Fruit fly (Drosophila melanogaster) whole organism, embryonic: ENCODE data around the gene CG34435.
A peak's percentile ranks its signal among the peaks of the same experiment; 100 is the strongest.

Experiments used
- Ada2b ChIP-seq: fragments of 200-800 bp; sonication (Bioruptor generic); IDR thresholded peaks from 2 replicates; pipeline ENCODE4 v1.3.6; 2022; ENCODE audit warnings: missing biosample characterization, missing genetic modification characterization
- CG10267 ChIP-seq: fragments of 200-800 bp; sonication (Bioruptor generic); optimal IDR thresholded peaks from 2 replicates; lab custom pipeline; 2018; ENCODE audit warnings: missing biosample characterization, mild to moderate bottlenecking, missing genetic modification characterization, moderate library complexity
- CG10543 ChIP-seq: fragments of 200-800 bp; sonication (Bioruptor generic); optimal IDR thresholded peaks from 3 replicates; lab custom pipeline; 2017; ENCODE audit warnings: missing biosample characterization, mild to moderate bottlenecking, missing genetic modification characterization, moderate library complexity
- CG11456 ChIP-seq: fragments of 200-800 bp; sonication (Bioruptor generic); IDR thresholded peaks from 3 replicates; pipeline ENCODE4 v1.3.6; 2022; ENCODE audit warnings: missing biosample characterization, missing genetic modification characterization
- CG12744 ChIP-seq: fragments of 200-800 bp; sonication (Bioruptor generic); optimal IDR thresholded peaks from 2 replicates; lab custom pipeline; 2016; ENCODE audit warnings: missing biosample characterization, missing genetic modification characterization
- CG13424 ChIP-seq: fragments of 200-800 bp; sonication (Bioruptor generic); optimal IDR thresholded peaks from 2 replicates; lab custom pipeline; 2019; ENCODE audit warnings: missing biosample characterization, mild to moderate bottlenecking, missing genetic modification characterization, moderate library complexity
- CG14014 ChIP-seq: fragments of 200-800 bp; sonication (Bioruptor generic); IDR thresholded peaks from 2 replicates; pipeline ENCODE4 v1.3.6; 2022; ENCODE audit warnings: missing biosample characterization, missing genetic modification characterization
- CG14965 ChIP-seq: fragments of 200-800 bp; sonication (Bioruptor generic); optimal IDR thresholded peaks from 2 replicates; lab custom pipeline; 2016; ENCODE audit warnings: missing biosample characterization, missing genetic modification characterization, borderline replicate concordance
- CG2202 ChIP-seq: fragments of 200-800 bp; sonication (Bioruptor generic); optimal IDR thresholded peaks from 2 replicates; lab custom pipeline; 2018; ENCODE audit warnings: missing biosample characterization, mild to moderate bottlenecking, missing genetic modification characterization
- CG3065 ChIP-seq: fragments of 200-800 bp; sonication (Bioruptor generic); optimal IDR thresholded peaks from 2 replicates; lab custom pipeline; 2016; ENCODE audit warnings: missing biosample characterization, missing genetic modification characterization
- CG31441 ChIP-seq: fragments of 200-800 bp; sonication (Bioruptor generic); IDR thresholded peaks from 2 replicates; pipeline ENCODE4 v1.3.6; 2022; ENCODE audit warnings: missing biosample characterization, missing genetic modification characterization
- CG4730 ChIP-seq: fragments of 200-800 bp; sonication (Bioruptor generic); IDR thresholded peaks from 2 replicates; pipeline ENCODE4 v1.3.6; 2022; ENCODE audit warnings: missing biosample characterization, missing genetic modification characterization
- CG7357 ChIP-seq: fragments of 200-800 bp; sonication (Bioruptor generic); IDR thresholded peaks from 3 replicates; pipeline ENCODE4 v1.3.6; 2022; ENCODE audit warnings: missing biosample characterization, missing genetic modification characterization
- CG7786 ChIP-seq: fragments of 200-800 bp; sonication (Bioruptor generic); optimal IDR thresholded peaks from 2 replicates; lab custom pipeline; 2016; ENCODE audit warnings: missing biosample characterization, missing genetic modification characterization
- CG8944 ChIP-seq: fragments of 200-800 bp; sonication (Bioruptor generic); optimal IDR thresholded peaks from 3 replicates; lab custom pipeline; 2016; ENCODE audit warnings: missing biosample characterization, missing genetic modification characterization
- CG9876 ChIP-seq: fragments of 200-800 bp; sonication (Bioruptor generic); optimal IDR thresholded peaks from 2 replicates; lab custom pipeline; 2016; ENCODE audit warnings: missing biosample characterization, missing genetic modification characterization
- D19A ChIP-seq: fragments of 200-800 bp; optimal IDR thresholded peaks from 3 replicates; lab custom pipeline; 2019; ENCODE audit warnings: missing biosample characterization, mild to moderate bottlenecking, missing genetic modification characterization, moderate library complexity
- Dek ChIP-seq: fragments of 200-800 bp; sonication (Bioruptor generic); optimal IDR thresholded peaks from 3 replicates; lab custom pipeline; 2019; ENCODE audit warnings: missing biosample characterization, mild to moderate bottlenecking, missing genetic modification characterization, moderate library complexity
- Doc3 ChIP-seq: fragments of 200-800 bp; sonication (Bioruptor generic); IDR thresholded peaks from 3 replicates; pipeline ENCODE4 v1.3.6; 2022; ENCODE audit warnings: missing biosample characterization, missing genetic modification characterization; ENCODE audit not compliant: partially characterized antibody
- Fer3 ChIP-seq: fragments of 200-800 bp; sonication (Bioruptor generic); optimal IDR thresholded peaks from 2 replicates; lab custom pipeline; 2018; ENCODE audit warnings: missing biosample characterization, mild to moderate bottlenecking, missing genetic modification characterization, moderate library complexity
- HHEX ChIP-seq: fragments of 200-800 bp; sonication (Bioruptor generic); optimal IDR thresholded peaks from 3 replicates; lab custom pipeline; 2017; ENCODE audit warnings: missing biosample characterization, mild to moderate bottlenecking, missing genetic modification characterization, missing genetic modification reagents
- HLH54F ChIP-seq: fragments of 200-800 bp; sonication (Bioruptor generic); optimal IDR thresholded peaks from 3 replicates; lab custom pipeline; 2016; ENCODE audit warnings: missing biosample characterization, missing genetic modification characterization
- Lhr ChIP-seq: fragments of 200-800 bp; sonication (Bioruptor generic); optimal IDR thresholded peaks from 3 replicates; lab custom pipeline; 2017; ENCODE audit warnings: mild to moderate bottlenecking, missing biosample characterization, missing genetic modification reagents, missing genetic modification characterization
- Mes4 ChIP-seq: fragments of 200-800 bp; sonication (Bioruptor generic); optimal IDR thresholded peaks from 2 replicates; lab custom pipeline; 2016; ENCODE audit warnings: missing biosample characterization, missing genetic modification characterization
- Myb ChIP-seq: fragments of 200-800 bp; sonication (Bioruptor generic); optimal IDR thresholded peaks from 2 replicates; lab custom pipeline; 2016; ENCODE audit warnings: missing biosample characterization, missing genetic modification characterization
- Ptx1 ChIP-seq: fragments of 200-800 bp; sonication (Bioruptor generic); IDR thresholded peaks from 2 replicates; pipeline ENCODE4 v1.3.6; 2022; ENCODE audit warnings: missing biosample characterization, missing genetic modification characterization
- aop ChIP-seq: fragments of 200-800 bp; sonication (Bioruptor generic); IDR thresholded peaks from 2 replicates; pipeline ENCODE4 v1.3.6; 2022; ENCODE audit warnings: missing biosample characterization, missing genetic modification characterization
- bab2 ChIP-seq: fragments of 200-800 bp; sonication (Bioruptor generic); optimal IDR thresholded peaks from 2 replicates; lab custom pipeline; 2016; ENCODE audit warnings: missing biosample characterization, missing genetic modification characterization
- bowl ChIP-seq: fragments of 200-800 bp; sonication (Bioruptor generic); IDR thresholded peaks from 2 replicates; pipeline ENCODE4 v1.3.6; 2022; ENCODE audit warnings: missing biosample characterization, missing genetic modification characterization
- crc ChIP-seq: fragments of 200-800 bp; sonication (Bioruptor generic); optimal IDR thresholded peaks from 2 replicates; lab custom pipeline; 2016; ENCODE audit warnings: missing biosample characterization, missing genetic modification characterization
- en ChIP-seq: fragments of 200-800 bp; sonication (Bioruptor generic); optimal IDR thresholded peaks from 2 replicates; lab custom pipeline; 2016; ENCODE audit warnings: missing biosample characterization, missing genetic modification characterization
- hb ChIP-seq: fragments of 200-800 bp; sonication (Bioruptor generic); IDR thresholded peaks from 3 replicates; pipeline ENCODE4 v1.3.6; 2022; ENCODE audit warnings: missing biosample characterization, missing genetic modification characterization; ENCODE audit not compliant: partially characterized antibody
- hbn ChIP-seq: fragments of 200-800 bp; sonication (Bioruptor generic); IDR thresholded peaks from 2 replicates; pipeline ENCODE4 v1.3.6; 2022; ENCODE audit warnings: missing biosample characterization, missing genetic modification characterization; ENCODE audit not compliant: partially characterized antibody
- knrl ChIP-seq: fragments of 200-800 bp; sonication (Bioruptor generic); IDR thresholded peaks from 3 replicates; pipeline ENCODE4 v1.3.6; 2022; ENCODE audit warnings: missing biosample characterization, missing genetic modification characterization; ENCODE audit not compliant: partially characterized antibody
- lov ChIP-seq, 2 experiments: fragments of 200-800 bp in 1 of 2; fragments of >200 bp in 1 of 2; sonication (Bioruptor generic) in 1 of 2; IDR thresholded peaks in 1 of 2; optimal IDR thresholded peaks in 1 of 2; 2 replicates in 1 of 2; 3 replicates in 1 of 2; pipeline versions ENCODE4 v1.3.6 to Lab custom; 2017 to 2022; ENCODE audit warnings: missing biosample characterization in 1 of 2, missing genetic modification characterization in 1 of 2
- luna ChIP-seq: fragments of 200-800 bp; sonication (Bioruptor generic); optimal IDR thresholded peaks from 2 replicates; lab custom pipeline; 2016; ENCODE audit warnings: missing biosample characterization, missing genetic modification characterization
- odd ChIP-seq: fragments of 200-800 bp; sonication (Bioruptor generic); optimal IDR thresholded peaks from 2 replicates; lab custom pipeline; 2017; ENCODE audit warnings: missing biosample characterization, mild to moderate bottlenecking, missing genetic modification characterization
- org-1 ChIP-seq: fragments of 200-800 bp; sonication (Bioruptor generic); optimal IDR thresholded peaks from 2 replicates; lab custom pipeline; 2017; ENCODE audit warnings: missing biosample characterization, missing genetic modification characterization
- p53 ChIP-seq: fragments of 200-800 bp; sonication (Bioruptor generic); optimal IDR thresholded peaks from 2 replicates; lab custom pipeline; 2016; ENCODE audit warnings: missing biosample characterization, missing genetic modification characterization
- peb ChIP-seq: fragments of 200-800 bp; sonication (Bioruptor generic); IDR thresholded peaks from 2 replicates; pipeline ENCODE4 v1.3.6; 2022; ENCODE audit warnings: missing biosample characterization, missing genetic modification characterization
- rib ChIP-seq: fragments of 200-800 bp; sonication (Bioruptor generic); IDR thresholded peaks from 2 replicates; pipeline ENCODE4 v1.3.6; 2022; ENCODE audit warnings: missing biosample characterization, missing genetic modification characterization
- sc ChIP-seq, 3 experiments: fragments of >200 bp in 2 of 3; fragments of 200-800 bp in 1 of 3; sonication (Bioruptor generic) in 1 of 3; optimal IDR thresholded peaks; 2 replicates in 2 of 3; 3 replicates in 1 of 3; lab custom pipeline; 2017; ENCODE audit warnings: mild to moderate bottlenecking in 1 of 3, missing biosample characterization in 1 of 3, missing genetic modification characterization in 1 of 3, missing genetic modification reagents in 1 of 3
- schlank ChIP-seq: fragments of 200-800 bp; sonication (Bioruptor generic); optimal IDR thresholded peaks from 2 replicates; lab custom pipeline; 2018; ENCODE audit warnings: missing biosample characterization, mild to moderate bottlenecking, missing genetic modification characterization
- sim ChIP-seq: fragments of 200-800 bp; sonication (Bioruptor generic); IDR thresholded peaks from 2 replicates; pipeline ENCODE4 v1.3.6; 2022; ENCODE audit warnings: missing biosample characterization, missing genetic modification characterization
- slou ChIP-seq: fragments of 200-800 bp; sonication (Bioruptor generic); optimal IDR thresholded peaks from 3 replicates; lab custom pipeline; 2016; ENCODE audit warnings: missing biosample characterization, missing genetic modification characterization
- sna ChIP-seq: fragments of 200-800 bp; sonication (Bioruptor generic); IDR thresholded peaks from 2 replicates; pipeline ENCODE4 v1.3.6; 2022; ENCODE audit warnings: missing biosample characterization, missing genetic modification characterization; ENCODE audit not compliant: partially characterized antibody
- sug ChIP-seq: fragments of 200-800 bp; optimal IDR thresholded peaks from 2 replicates; lab custom pipeline; 2019; ENCODE audit warnings: missing biosample characterization, mild to moderate bottlenecking, missing genetic modification characterization, moderate library complexity
- tx ChIP-seq: fragments of 200-800 bp; sonication (Bioruptor generic); optimal IDR thresholded peaks from 2 replicates; lab custom pipeline; 2016; ENCODE audit warnings: missing biosample characterization, missing genetic modification characterization
- vvl ChIP-seq: fragments of 200-800 bp; sonication (Bioruptor generic); IDR thresholded peaks from 2 replicates; pipeline ENCODE4 v1.3.6; 2022; ENCODE audit warnings: missing biosample characterization, missing genetic modification characterization

The CG34435 gene

dm6 chrX:5648437-5648959 lies 34.2 kb upstream of the CG34435 start, which contains the start of gene OtopLa (continued):
- TF ChIP-seq CG11456 (GFP tag; lab: Robert Waterston, UW) (peak; percentile 81), Doc3 (GFP tag; lab: Robert Waterston, UW) (no peak), slou (GFP tag; lab: Kevin White, UChicago) (peak; percentile 73), sna (GFP tag; lab: Robert Waterston, UW) (no peak), CG14965 (GFP tag; lab: Kevin White, UChicago) (peak; percentile 45), bowl (GFP tag; lab: Robert Waterston, UW) (peak; percentile 77), sug (tag; lab: Kevin White, UChicago) (peak; percentile 45), D19A (tag; lab: Kevin White, UChicago) (peak; percentile 74), crc (GFP tag; lab: Kevin White, UChicago) (peak; percentile 72), Ptx1 (GFP tag; lab: Robert Waterston, UW) (peak; percentile 88), hb (GFP tag; lab: Robert Waterston, UW) (no peak), CG10543 (GFP tag; lab: Kevin White, UChicago) (peak; percentile 43), CG10267 (tag; lab: Kevin White, UChicago) (peak; percentile 74), lov (optimal IDR thresholded peaks at IDR 0.05; lab: Kevin White, UChicago) (no peak), lov (GFP tag; IDR thresholded peaks at IDR 0.05; lab: Robert Waterston, UW) (peak; percentile 85), CG4730 (peak; percentile 72), CG13424 (tag; lab: Kevin White, UChicago) (peak; percentile 85), aop (GFP tag; lab: Robert Waterston, UW) (peak; percentile 79), vvl (GFP tag; lab: Robert Waterston, UW) (peak; percentile 94), Mes4 (GFP tag; lab: Kevin White, UChicago) (peak; percentile 72), peb (peak; percentile 80), en (GFP tag; lab: Kevin White, UChicago) (peak; percentile 80), hbn (no peak), luna (GFP tag; lab: Kevin White, UChicago) (peak; percentile 0), Lhr (peak; percentile 54), CG9876 (peak; percentile 18), rib (GFP tag; lab: Robert Waterston, UW) (0 out of 2 replicates have a peak, but pooled peaks have one; percentile 52), schlank (tag; lab: Kevin White, UChicago) (peak; percentile 26), CG31441 (peak; percentile 90), CG7357 (GFP tag; lab: Robert Waterston, UW) (peak; percentile 58; the same call in 1 of the 3 replicates), CG3065 (GFP tag; lab: Kevin White, UChicago) (peak; percentile 34), org-1 (GFP tag; lab: Kevin White, UChicago) (peak; percentile 83), Myb (peak; percentile 52), Ada2b (peak; percentile 88), CG8944 (GFP tag; lab: Kevin White, UChicago) (peak; percentile 72), Dek (tag; lab: Kevin White, UChicago) (peak; percentile 69), CG7786 (GFP tag; lab: Kevin White, UChicago) (peak; percentile 72), CG2202 (tag; lab: Kevin White, UChicago) (peak; percentile 77), p53 (peak; percentile 11), knrl (GFP tag; lab: Robert Waterston, UW) (no peak), HHEX (GFP tag; lab: Kevin White, UChicago) (peak; percentile 73), CG12744 (GFP tag; lab: Kevin White, UChicago) (peak; percentile 52), Fer3 (tag; lab: Kevin White, UChicago) (peak; percentile 70), sc (optimal IDR thresholded peaks at IDR 0.05; lab: Kevin White, UChicago) (no peak), sc (GFP tag; optimal IDR thresholded peaks at IDR 0.05; lab: Kevin White, UChicago) (peak; percentile 60), HLH54F (GFP tag; lab: Kevin White, UChicago) (peak; percentile 52), tx (GFP tag; lab: Kevin White, UChicago) (peak; percentile 67), odd (GFP tag; lab: Kevin White, UChicago) (peak; percentile 76), CG14014 (GFP tag; lab: Robert Waterston, UW) (peak; percentile 83), sim (peak; percentile 67; the same call in 1 of the 2 replicates), bab2 (GFP tag; lab: Kevin White, UChicago) (peak; percentile 84)
